Fruit fly (Drosophila melanogaster) whole organism, wandering third instar larva: ENCODE results near the gene MED10.

Experiments
- Dif ChIP-seq: fragments of 200-275, 200-300 bp; sonication (Bioruptor generic); optimal IDR thresholded peaks from 2 replicates; lab custom pipeline; 2018; ENCODE audit warnings: missing biosample characterization, missing genetic modification characterization; ENCODE audit not compliant: partially characterized antibody
- Hr78 ChIP-seq: fragments of >200 bp; optimal IDR thresholded peaks from 2 replicates; lab custom pipeline; 2017; ENCODE audit warnings: missing biosample characterization, missing genetic modification characterization
- Hr83 ChIP-seq: fragments of 200-300 bp; sonication (Bioruptor generic); optimal IDR thresholded peaks from 2 replicates; lab custom pipeline; 2016; ENCODE audit warnings: missing biosample characterization, mild to moderate bottlenecking, missing genetic modification characterization, moderate library complexity; ENCODE audit not compliant: poor library complexity, severe bottlenecking
- br ChIP-seq: fragments of 200-800 bp; sonication (Bioruptor generic); optimal IDR thresholded peaks from 2 replicates; lab custom pipeline; 2016; ENCODE audit warnings: missing biosample characterization, missing genetic modification characterization
- foxo ChIP-seq, 2 experiments: fragments of 200-800 bp; sonication (Bioruptor generic); optimal IDR thresholded peaks; 2 replicates in 1 of 2; 3 replicates in 1 of 2; lab custom pipeline; 2016 to 2017; ENCODE audit warnings: missing biosample characterization in 2 of 2, missing genetic modification characterization in 2 of 2
- pan ChIP-seq: fragments of >200 bp; optimal IDR thresholded peaks from 2 replicates; lab custom pipeline; 2017
- psq ChIP-seq: fragments of 200-800 bp; sonication (Bioruptor generic); optimal IDR thresholded peaks from 3 replicates; lab custom pipeline; 2017; ENCODE audit warnings: missing biosample characterization, mild to moderate bottlenecking, missing genetic modification characterization, moderate library complexity
- sage ChIP-seq: fragments of 200-800 bp; sonication (Bioruptor generic); optimal IDR thresholded peaks from 2 replicates; lab custom pipeline; 2016; ENCODE audit warnings: missing biosample characterization, mild to moderate bottlenecking, missing genetic modification characterization
- usp ChIP-seq: fragments of >200 bp; optimal IDR thresholded peaks from 2 replicates; lab custom pipeline; 2017; ENCODE audit warnings: missing biosample characterization, missing genetic modification characterization
- woc ChIP-seq: sonication (Bioruptor generic); optimal IDR thresholded peaks from 2 replicates; lab custom pipeline; 2016; ENCODE audit warnings: missing biosample characterization, mild to moderate bottlenecking, missing genetic modification characterization

DNA sequence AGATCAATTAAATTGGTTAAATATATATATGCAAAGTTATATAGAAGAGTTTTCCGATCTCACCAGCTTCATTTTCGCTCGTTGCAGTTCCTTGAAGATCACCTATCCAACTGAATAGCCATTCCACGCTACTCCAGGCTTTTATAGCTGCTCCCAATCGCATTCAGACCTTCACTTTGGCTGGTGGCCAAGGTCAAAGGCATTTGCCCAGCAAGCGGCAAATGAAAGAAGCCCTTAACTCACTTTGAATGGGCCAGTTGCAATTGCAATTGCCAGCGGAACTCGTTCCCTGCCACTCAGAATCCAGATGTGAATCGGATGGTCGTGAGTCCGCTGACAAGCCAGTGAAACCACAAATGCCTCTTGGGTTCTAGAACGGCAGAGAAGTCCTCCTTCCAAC lies 29.6 kb downstream of the MED10 start, which contains the start of gene CG34247:
- TF ChIP-seq foxo (GFP tag; optimal IDR thresholded peaks at IDR 0.05; lab: Kevin White, UChicago) (no peak), br (GFP tag; lab: Kevin White, UChicago) (no peak), woc (GFP tag; lab: Kevin White, UChicago) (no peak), Dif (GFP tag; lab: Kevin White, UChicago) (no peak), Hr83 (GFP tag; lab: Kevin White, UChicago) (no peak), sage (no peak), Hr78 (GFP tag; lab: Kevin White, UChicago) (no peak), psq (GFP tag; lab: Kevin White, UChicago) (no peak), pan (no peak), usp (GFP tag; lab: Kevin White, UChicago) (no peak)
